Fruit fly (Drosophila melanogaster) whole organism, embryonic: ENCODE results near the gene CG32313.

Experiments
- Asciz ChIP-seq: fragments of 200-800 bp; sonication (Bioruptor generic); optimal IDR thresholded peaks from 2 replicates; lab custom pipeline; 2017; ENCODE audit warnings: missing biosample characterization, mild to moderate bottlenecking, missing genetic modification characterization, missing genetic modification reagents
- B-H2 ChIP-seq: fragments of 200-800 bp; sonication (Bioruptor generic); optimal IDR thresholded peaks from 2 replicates; lab custom pipeline; 2018; ENCODE audit warnings: missing biosample characterization, mild to moderate bottlenecking, missing genetic modification characterization
- Bdp1 ChIP-seq: fragments of 200-800 bp; sonication (Bioruptor generic); optimal IDR thresholded peaks from 3 replicates; lab custom pipeline; 2016; ENCODE audit warnings: missing biosample characterization, missing genetic modification characterization
- CG10979 ChIP-seq: fragments of 200-800 bp; sonication (Bioruptor generic); optimal IDR thresholded peaks from 2 replicates; lab custom pipeline; 2018; ENCODE audit warnings: missing biosample characterization, mild to moderate bottlenecking, missing genetic modification characterization, moderate library complexity
- CG12155 ChIP-seq: fragments of 200-800 bp; sonication (Bioruptor generic); optimal IDR thresholded peaks from 3 replicates; lab custom pipeline; 2016; ENCODE audit warnings: missing biosample characterization, missing genetic modification characterization
- CG12219 ChIP-seq: fragments of 200-800 bp; sonication (Bioruptor generic); optimal IDR thresholded peaks from 3 replicates; lab custom pipeline; 2018; ENCODE audit warnings: missing biosample characterization, mild to moderate bottlenecking, missing genetic modification characterization
- CG1233 ChIP-seq: fragments of 200-800 bp; sonication (Bioruptor generic); optimal IDR thresholded peaks from 4 replicates; lab custom pipeline; 2018; ENCODE audit warnings: missing biosample characterization, mild to moderate bottlenecking, missing genetic modification characterization
- CG14860 ChIP-seq: fragments of 200-800 bp; sonication (Bioruptor generic); IDR thresholded peaks from 3 replicates; pipeline ENCODE4 v1.3.6; 2022; ENCODE audit warnings: missing biosample characterization, missing genetic modification characterization; ENCODE audit not compliant: partially characterized antibody
- CG15696 ChIP-seq: fragments of 200-800 bp; sonication (Bioruptor generic); optimal IDR thresholded peaks from 2 replicates; lab custom pipeline; 2019; ENCODE audit warnings: missing biosample characterization, mild to moderate bottlenecking, missing genetic modification characterization, moderate library complexity
- CG2678 ChIP-seq: fragments of 200-800 bp; sonication (Bioruptor generic); optimal IDR thresholded peaks from 3 replicates; lab custom pipeline; 2019; ENCODE audit warnings: missing biosample characterization, mild to moderate bottlenecking, missing genetic modification characterization, moderate library complexity
- CG2889 ChIP-seq: fragments of 200-800 bp; sonication (Bioruptor generic); IDR thresholded peaks from 3 replicates; pipeline ENCODE4 v1.3.6; 2022; ENCODE audit warnings: missing biosample characterization, missing genetic modification characterization
- CG30020 ChIP-seq: fragments of 200-800 bp; optimal IDR thresholded peaks from 2 replicates; lab custom pipeline; 2019; ENCODE audit warnings: missing biosample characterization, mild to moderate bottlenecking, missing genetic modification characterization, moderate library complexity
- CG30431 ChIP-seq: fragments of 200-800 bp; sonication (Bioruptor generic); optimal IDR thresholded peaks from 2 replicates; lab custom pipeline; 2017; ENCODE audit warnings: missing biosample characterization, missing genetic modification characterization
- CG31388 ChIP-seq: fragments of 200-800 bp; sonication (Bioruptor generic); optimal IDR thresholded peaks from 2 replicates; lab custom pipeline; 2016; ENCODE audit warnings: missing biosample characterization, missing genetic modification characterization
- CG3726 ChIP-seq: fragments of 200-800 bp; sonication (Bioruptor generic); IDR thresholded peaks from 3 replicates; pipeline ENCODE4, ENCODE4 v1.3.6; 2022; ENCODE audit warnings: missing biosample characterization, missing genetic modification characterization
- CG4424 ChIP-seq: fragments of 200-800 bp; sonication (Bioruptor generic); optimal IDR thresholded peaks from 3 replicates; lab custom pipeline; 2016; ENCODE audit warnings: missing biosample characterization, missing genetic modification characterization
- CG4820 ChIP-seq: fragments of 200-800 bp; sonication (Bioruptor generic); optimal IDR thresholded peaks from 3 replicates; lab custom pipeline; 2016; ENCODE audit warnings: missing biosample characterization, missing genetic modification characterization
- CG8290 ChIP-seq, 3 experiments: fragments of 200-800 bp; sonication (Bioruptor generic); optimal IDR thresholded peaks; 2 replicates each; lab custom pipeline; 2016 to 2019; ENCODE audit warnings: missing biosample characterization in 3 of 3, missing genetic modification characterization in 3 of 3, mild to moderate bottlenecking in 2 of 3, moderate library complexity in 1 of 3
- CG9817 ChIP-seq: fragments of 200-800 bp; sonication (Bioruptor generic); optimal IDR thresholded peaks from 2 replicates; lab custom pipeline; 2018; ENCODE audit warnings: missing biosample characterization, mild to moderate bottlenecking, missing genetic modification characterization, moderate library complexity
- CrebB ChIP-seq: fragments of 200-800 bp; sonication (Bioruptor generic); optimal IDR thresholded peaks from 3 replicates; lab custom pipeline; 2018; ENCODE audit warnings: missing biosample characterization, mild to moderate bottlenecking, missing genetic modification characterization
- Doc3 ChIP-seq: fragments of 200-800 bp; sonication (Bioruptor generic); IDR thresholded peaks from 3 replicates; pipeline ENCODE4 v1.3.6; 2022; ENCODE audit warnings: missing biosample characterization, missing genetic modification characterization; ENCODE audit not compliant: partially characterized antibody
- Elba2 ChIP-seq: fragments of 200-800 bp; sonication (Bioruptor generic); optimal IDR thresholded peaks from 3 replicates; lab custom pipeline; 2016; ENCODE audit warnings: missing biosample characterization, missing genetic modification characterization
- Ets65A ChIP-seq: fragments of 200-800 bp; sonication (Bioruptor generic); peaks from one replicate; lab custom pipeline; 2016; ENCODE audit warnings: missing biosample characterization, missing genetic modification characterization
- Fer1 ChIP-seq: fragments of 200-800 bp; sonication (Bioruptor generic); optimal IDR thresholded peaks from 2 replicates; lab custom pipeline; 2017; ENCODE audit warnings: missing biosample characterization, mild to moderate bottlenecking, missing genetic modification characterization
- H2.0 ChIP-seq: fragments of 200-800 bp; sonication (Bioruptor generic); IDR thresholded peaks from 2 replicates; pipeline ENCODE4 v1.3.6; 2022; ENCODE audit warnings: missing biosample characterization, missing genetic modification characterization
- Neu2 ChIP-seq: fragments of 200-800 bp; sonication (Bioruptor generic); optimal IDR thresholded peaks from 3 replicates; lab custom pipeline; 2016; ENCODE audit warnings: missing biosample characterization, missing genetic modification characterization, borderline replicate concordance
- NfI ChIP-seq: fragments of 200-800 bp; sonication (Bioruptor generic); optimal IDR thresholded peaks from 3 replicates; lab custom pipeline; 2018; ENCODE audit warnings: missing biosample characterization, mild to moderate bottlenecking, missing genetic modification characterization, moderate library complexity
- TFAM ChIP-seq: fragments of 200-800 bp; sonication (Bioruptor generic); optimal IDR thresholded peaks from 2 replicates; lab custom pipeline; 2017; ENCODE audit warnings: missing biosample characterization, missing genetic modification characterization, inconsistent platforms
- Trl ChIP-seq, 3 experiments: fragments of >200 bp in 2 of 3; fragments of 200-800 bp in 1 of 3; sonication (Bioruptor generic) in 1 of 3; optimal IDR thresholded peaks; 2 replicates in 1 of 3; 3 replicates in 2 of 3; lab custom pipeline; 2016 to 2017; ENCODE audit warnings: missing biosample characterization in 1 of 3, missing genetic modification characterization in 1 of 3
- Usf ChIP-seq: fragments of 200-800 bp; sonication (Bioruptor generic); optimal IDR thresholded peaks from 2 replicates; lab custom pipeline; 2017; ENCODE audit warnings: missing genotype, missing biosample characterization, missing genetic modification characterization
- ab ChIP-seq: fragments of 200-800 bp; sonication (Bioruptor generic); optimal IDR thresholded peaks from 2 replicates; lab custom pipeline; 2016; ENCODE audit warnings: missing biosample characterization, missing genetic modification characterization
- ato ChIP-seq: fragments of 200-800 bp; sonication (Bioruptor generic); IDR thresholded peaks from 2 replicates; pipeline ENCODE4 v1.3.6; 2022; ENCODE audit warnings: missing biosample characterization, missing genetic modification characterization; ENCODE audit not compliant: partially characterized antibody
- chif ChIP-seq, 2 experiments: fragments of 200-800 bp; sonication (Bioruptor generic); optimal IDR thresholded peaks; 3 replicates each; lab custom pipeline; 2016; ENCODE audit warnings: missing biosample characterization in 2 of 2, missing genetic modification characterization in 2 of 2
- da ChIP-seq: fragments of 200-800 bp; sonication (Bioruptor generic); optimal IDR thresholded peaks from 2 replicates; lab custom pipeline; 2016; ENCODE audit warnings: missing biosample characterization, missing genetic modification characterization
- ftz-f1 ChIP-seq: fragments of 200-800 bp; sonication (Bioruptor generic); optimal IDR thresholded peaks from 2 replicates; lab custom pipeline; 2016; ENCODE audit warnings: missing biosample characterization, missing genetic modification characterization
- gce ChIP-seq: fragments of 200-800 bp; sonication (Bioruptor generic); IDR thresholded peaks from 3 replicates; pipeline ENCODE4 v1.3.6; 2022; ENCODE audit warnings: missing biosample characterization, missing genetic modification characterization
- gcm2 ChIP-seq: fragments of 200-800 bp; sonication (Bioruptor generic); optimal IDR thresholded peaks from 2 replicates; lab custom pipeline; 2016; ENCODE audit warnings: missing biosample characterization, missing genetic modification characterization
- gsb-n ChIP-seq: fragments of 200-800 bp; sonication (Bioruptor generic); optimal IDR thresholded peaks from 3 replicates; lab custom pipeline; 2018; ENCODE audit warnings: missing biosample characterization, mild to moderate bottlenecking, missing genetic modification characterization
- klu ChIP-seq: fragments of 200-800 bp; sonication (Bioruptor generic); IDR thresholded peaks from 2 replicates; pipeline ENCODE4 v1.3.6; 2022; ENCODE audit warnings: missing biosample characterization, missing genetic modification characterization
- mam ChIP-seq: fragments of 200-800 bp; sonication (Bioruptor generic); optimal IDR thresholded peaks from 3 replicates; lab custom pipeline; 2016; ENCODE audit warnings: missing biosample characterization, missing genetic modification characterization
- odd ChIP-seq: fragments of 200-800 bp; sonication (Bioruptor generic); optimal IDR thresholded peaks from 2 replicates; lab custom pipeline; 2017; ENCODE audit warnings: missing biosample characterization, mild to moderate bottlenecking, missing genetic modification characterization
- onecut ChIP-seq: fragments of 200-800 bp; sonication (Bioruptor generic); IDR thresholded peaks from 2 replicates; pipeline ENCODE4 v1.3.6; 2022; ENCODE audit warnings: missing biosample characterization, missing genetic modification characterization
- org-1 ChIP-seq: fragments of 200-800 bp; sonication (Bioruptor generic); optimal IDR thresholded peaks from 2 replicates; lab custom pipeline; 2017; ENCODE audit warnings: missing biosample characterization, missing genetic modification characterization
- otp ChIP-seq: fragments of 200-800 bp; sonication (Bioruptor generic); IDR thresholded peaks from 3 replicates; pipeline ENCODE4, ENCODE4 v1.3.6; 2022; ENCODE audit warnings: missing biosample characterization, missing genetic modification characterization
- ranshi ChIP-seq: fragments of 200-800 bp; sonication (Bioruptor generic); IDR thresholded peaks from 2 replicates; pipeline ENCODE4 v1.3.6; 2022; ENCODE audit warnings: missing biosample characterization, missing genetic modification characterization
- sima ChIP-seq: fragments of 200-800 bp; sonication (Bioruptor generic); optimal IDR thresholded peaks from 2 replicates; lab custom pipeline; 2016; ENCODE audit warnings: missing biosample characterization, missing genetic modification characterization
- ttk ChIP-seq: fragments of 200-800 bp; sonication (Bioruptor generic); IDR thresholded peaks from 2 replicates; pipeline ENCODE4 v2.1.2; 2022; ENCODE audit warnings: missing biosample characterization, missing genetic modification characterization
- twi ChIP-seq: fragments of 200-800 bp; optimal IDR thresholded peaks from 2 replicates; lab custom pipeline; 2019; ENCODE audit warnings: missing biosample characterization, mild to moderate bottlenecking, missing genetic modification characterization, moderate library complexity
- wdn ChIP-seq: fragments of 200-800 bp; sonication (Bioruptor generic); IDR thresholded peaks from 2 replicates; pipeline ENCODE4 v1.3.6; 2022; ENCODE audit warnings: missing biosample characterization, missing genetic modification characterization
- wor ChIP-seq: fragments of 200-800 bp; sonication (Bioruptor generic); IDR thresholded peaks from 2 replicates; pipeline ENCODE4 v1.3.6; 2022; ENCODE audit warnings: missing biosample characterization, missing genetic modification characterization

Gene CG32313

dm6 chr3L:1533699-1534431, 11.7 kb downstream of the CG32313 start, which contains the start of gene Iml1 (continued):
- TF ChIP-seq Ets65A (GFP tag; lab: Kevin White, UChicago) (peak; percentile 92), CG12219 (GFP tag; lab: Kevin White, UChicago) (no peak), CG31388 (no peak), wor (GFP tag; lab: Robert Waterston, UW) (no peak), gcm2 (GFP tag; lab: Kevin White, UChicago) (no peak), ftz-f1 (GFP tag; lab: Kevin White, UChicago) (no peak), CG2889 (GFP tag; lab: Robert Waterston, UW) (0 out of 3 replicates have a peak, but pooled peaks have one; percentile 12), CrebB (tag; lab: Kevin White, UChicago) (no peak), TFAM (no peak), klu (GFP tag; lab: Robert Waterston, UW) (peak; percentile 27), mam (GFP tag; lab: Kevin White, UChicago) (no peak), Usf (GFP tag; lab: Kevin White, UChicago) (no peak), CG4820 (GFP tag; lab: Kevin White, UChicago) (peak; percentile 27), CG8290 (GFP tag; optimal IDR thresholded peaks at IDR 0.05; lab: Kevin White, UChicago) (no peak), CG8290 (tag; optimal IDR thresholded peaks at IDR 0.05; lab: Kevin White, UChicago) (no peak), Trl (optimal IDR thresholded peaks at IDR 0.05; lab: Kevin White, UChicago) (no peak), Trl (GFP tag; optimal IDR thresholded peaks at IDR 0.05; lab: Kevin White, UChicago) (peak; percentile 32), Neu2 (GFP tag; lab: Kevin White, UChicago) (no peak), NfI (GFP tag; lab: Kevin White, UChicago) (peak; percentile 17), Asciz (GFP tag; lab: Kevin White, UChicago) (no peak), Elba2 (no peak), ab (GFP tag; lab: Kevin White, UChicago) (no peak), otp (GFP tag; lab: Robert Waterston, UW) (no peak), gsb-n (tag; lab: Kevin White, UChicago) (no peak), Fer1 (GFP tag; lab: Kevin White, UChicago) (no peak), CG9817 (tag; lab: Kevin White, UChicago) (peak; percentile 8), Doc3 (GFP tag; lab: Robert Waterston, UW) (no peak), sima (GFP tag; lab: Kevin White, UChicago) (no peak), ttk (0 out of 2 replicates have a peak, but pooled peaks have one; percentile 23), CG30431 (GFP tag; lab: Kevin White, UChicago) (no peak), CG15696 (tag; lab: Kevin White, UChicago) (peak; percentile 6), CG1233 (GFP tag; lab: Kevin White, UChicago) (no peak), ato (no peak), ranshi (GFP tag; lab: Robert Waterston, UW) (0 out of 2 replicates have a peak, but pooled peaks have one; percentile 15), B-H2 (GFP tag; lab: Kevin White, UChicago) (no peak), CG4424 (GFP tag; lab: Kevin White, UChicago) (peak; percentile 61), onecut (GFP tag; lab: Robert Waterston, UW) (no peak), H2.0 (GFP tag; lab: Robert Waterston, UW) (no peak), odd (GFP tag; lab: Kevin White, UChicago) (no peak), wdn (GFP tag; lab: Robert Waterston, UW) (no peak), org-1 (GFP tag; lab: Kevin White, UChicago) (no peak), Bdp1 (GFP tag; lab: Kevin White, UChicago) (no peak), gce (GFP tag; lab: Robert Waterston, UW) (no peak), CG14860 (GFP tag; lab: Robert Waterston, UW) (no peak), da (no peak), CG3726 (GFP tag; lab: Robert Waterston, UW) (no peak), CG2678 (tag; lab: Kevin White, UChicago) (no peak), CG12155 (no peak), twi (tag; lab: Kevin White, UChicago) (no peak), CG30020 (tag; lab: Kevin White, UChicago) (no peak), chif (GFP tag; optimal IDR thresholded peaks at IDR 0.05; lab: Kevin White, UChicago) (no peak), CG10979 (tag; lab: Kevin White, UChicago) (peak; percentile 24)
